Worm (Caenorhabditis elegans) whole organism, mixed stage, embryonic: Measurements from ENCODE around the gene col-8.

Experiments used
- bed-3 ChIP-seq: fragments of 200-800 bp; sonication (Bioruptor generic); optimal IDR thresholded peaks from 3 replicates; lab custom pipeline; 2018; ENCODE audit warnings: mild to moderate bottlenecking, missing genetic modification characterization, moderate library complexity, missing compliant biosample characterization
- ceh-39 ChIP-seq: fragments of 150-350 bp; optimal IDR thresholded peaks from 2 replicates; lab custom pipeline; 2014; ENCODE audit warnings: missing biosample characterization, missing genetic modification characterization
- elt-3 ChIP-seq: fragments of 150-350 bp; optimal IDR thresholded peaks from 2 replicates; lab custom pipeline; 2014; ENCODE audit warnings: missing biosample characterization, missing genetic modification characterization
- lin-32 ChIP-seq: fragments of 200-800 bp; sonication (Bioruptor generic); optimal IDR thresholded peaks from 2 replicates; lab custom pipeline; 2018; ENCODE audit warnings: mild to moderate bottlenecking, missing genetic modification characterization, missing compliant biosample characterization
- lsy-2 ChIP-seq: fragments of 150-350 bp; optimal IDR thresholded peaks from 2 replicates; lab custom pipeline; 2014; ENCODE audit warnings: missing biosample characterization, missing genetic modification characterization
- mep-1 ChIP-seq: fragments of 150-350 bp; optimal IDR thresholded peaks from 2 replicates; lab custom pipeline; 2017; ENCODE audit warnings: missing biosample characterization, missing genetic modification reagents, missing genetic modification characterization, inconsistent platforms
- nhr-76 ChIP-seq: sonication (generic microtip); optimal IDR thresholded peaks from 2 replicates; lab custom pipeline; 2017; ENCODE audit warnings: missing biosample characterization, missing genetic modification characterization
- snpc-4 ChIP-seq: fragments of 150-350 bp; optimal IDR thresholded peaks from 2 replicates; lab custom pipeline; 2014; ENCODE audit warnings: missing biosample characterization, missing genetic modification characterization
- tbx-8 ChIP-seq: fragments of 200-800 bp; sonication (Bioruptor generic); optimal IDR thresholded peaks from 2 replicates; lab custom pipeline; 2018; ENCODE audit warnings: mild to moderate bottlenecking, missing genetic modification characterization, moderate library complexity, missing compliant biosample characterization
- unc-39 ChIP-seq: fragments of 150-350 bp; optimal IDR thresholded peaks from 2 replicates; lab custom pipeline; 2014; ENCODE audit warnings: missing biosample characterization, missing genetic modification characterization
- unc-62 ChIP-seq: fragments of 150-350 bp; optimal IDR thresholded peaks from 2 replicates; lab custom pipeline; 2014; ENCODE audit warnings: missing biosample characterization, missing genetic modification reagents, missing genetic modification characterization
- ztf-11 ChIP-seq: fragments of 150-350 bp; optimal IDR thresholded peaks from 2 replicates; lab custom pipeline; 2014; ENCODE audit warnings: missing biosample characterization, missing genetic modification characterization

DNA sequence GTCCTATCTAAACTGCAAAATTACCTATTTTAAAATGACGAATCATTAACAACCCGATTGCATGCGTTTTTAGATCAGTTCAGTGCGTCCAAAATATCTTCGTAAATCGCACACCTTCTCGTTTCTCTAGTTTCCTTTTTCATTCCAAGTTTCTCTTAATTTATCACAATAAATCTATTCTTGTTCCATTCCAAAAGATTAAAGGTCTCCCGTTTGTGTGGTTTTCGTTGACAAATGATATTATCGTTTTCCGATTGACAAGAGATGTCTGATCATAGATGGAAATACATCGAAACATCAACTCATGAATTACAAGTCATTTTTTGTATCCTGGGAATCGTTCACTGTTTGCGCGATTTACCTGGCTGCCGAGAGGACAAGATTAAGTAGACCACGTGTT is 27.2 kb downstream of the col-8 start:
- TF ChIP-seq unc-39 (tag; lab: Kevin White, UChicago) (no peak), lsy-2 (tag; lab: Kevin White, UChicago) (no peak), ceh-39 (tag; lab: Kevin White, UChicago) (no peak), lin-32 (no peak), mep-1 (tag; lab: Kevin White, UChicago) (no peak), ztf-11 (tag; lab: Kevin White, UChicago) (no peak), snpc-4 (tag; lab: Kevin White, UChicago) (no peak), nhr-76 (no peak), unc-62 (GFP tag; lab: Kevin White, UChicago) (no peak), elt-3 (tag; lab: Kevin White, UChicago) (no peak), tbx-8 (GFP tag; lab: Kevin White, UChicago) (no peak), bed-3 (GFP tag; lab: Kevin White, UChicago) (no peak)
